Worm (Caenorhabditis elegans): ENCODE measurements around the gene mpk-2.

DNA sequence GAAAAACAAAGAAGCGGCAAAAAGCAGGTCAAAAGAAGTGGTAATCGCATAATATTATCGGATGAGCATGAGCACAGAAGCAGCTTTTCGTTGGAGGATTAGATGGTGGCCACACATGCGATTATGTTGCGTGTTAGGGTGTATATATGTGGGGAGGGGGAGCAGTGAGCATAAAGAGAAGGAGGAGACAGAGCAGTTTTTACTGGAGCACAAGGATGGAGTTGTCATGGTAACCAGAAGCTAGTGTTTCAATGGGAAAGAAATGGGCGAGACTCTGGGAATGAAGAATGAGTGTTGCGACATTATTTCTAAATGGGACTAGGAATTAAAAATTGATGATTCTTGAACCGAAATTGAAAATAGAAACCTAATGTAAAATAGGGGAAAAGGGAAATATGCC, 36.0 kb upstream of the mpk-2 start, which contains the start of gene C27A2.8:
- TF ChIP-seq alr-1 (tag; optimal IDR thresholded peaks at IDR 0.05) (no peak), unc-62 (GFP tag; optimal IDR thresholded peaks at IDR 0.05) (no peak), egl-27 (tag; optimal IDR thresholded peaks at IDR 0.05) (no peak), elt-1 (tag; optimal IDR thresholded peaks at IDR 0.05) (no peak), ceh-16 (tag; optimal IDR thresholded peaks at IDR 0.05) (no peak), ceh-82 (tag; optimal IDR thresholded peaks at IDR 0.05) (no peak), skn-1 (tag; optimal IDR thresholded peaks at IDR 0.05) (no peak), lin-39 (tag; optimal IDR thresholded peaks at IDR 0.05) (no peak), ZK546.5 (tag; optimal IDR thresholded peaks at IDR 0.05) (no peak)

Data from whole organism, L2 larva.